Fruit fly (Drosophila melanogaster) S2 (cell line): Measurements from ENCODE around the gene Gbeta13F.

ENCODE experiments used
- CG8478 ChIP-seq: fragments of >200 bp; optimal IDR thresholded peaks from 2 replicates; lab custom pipeline; 2018
- CTCF ChIP-seq, 2 experiments: fragments of >200 bp; optimal IDR thresholded peaks; 2 replicates each; lab custom pipeline; 2018

Gene Gbeta13F

dm6 chrX:15875569-15875968, 15.7 kb downstream of the Gbeta13F start:
- no peak for TF ChIP-seq CTCF (optimal IDR thresholded peaks at IDR 0.05; lab: Kevin White, UChicago)
- TF ChIP-seq CG8478 (lab: Kevin White, UChicago), result no peak

dm6 chrX:15886411-15887246, 26.7 kb downstream of the Gbeta13F start:
- TF ChIP-seq CTCF (optimal IDR thresholded peaks at IDR 0.05; lab: Kevin White, UChicago) (peak in 1 of 2 experiments; percentile 3), CG8478 (lab: Kevin White, UChicago) (no peak)

- TF ChIP-seq CTCF (optimal IDR thresholded peaks at IDR 0.05; lab: Kevin White, UChicago) (peak in 1 of 2 experiments; percentile 33), CG8478 (lab: Kevin White, UChicago) (no peak)
Observed at dm6 chrX:15887247-15887616, 27.3 kb downstream of the Gbeta13F start, which contains the start of gene tay. Gene tay (minus strand): TSS chrX:15887311.

dm6 chrX:15888763-15889162, 28.8 kb downstream of the Gbeta13F start:
- TF ChIP-seq CTCF (optimal IDR thresholded peaks at IDR 0.05; lab: Kevin White, UChicago), result no peak
- no peak for TF ChIP-seq CG8478 (lab: Kevin White, UChicago)

- TF ChIP-seq CTCF (optimal IDR thresholded peaks at IDR 0.05; lab: Kevin White, UChicago) (no peak), CG8478 (lab: Kevin White, UChicago) (no peak)
Observed at dm6 chrX:15889780-15890608, 30.1 kb downstream of the Gbeta13F start, which contains the start of the genes MSBP and CG15916. Gene MSBP (minus strand): TSS chrX:15890109. Gene CG15916 (plus strand): TSS chrX:15890589.

- TF ChIP-seq CG8478 (lab: Kevin White, UChicago) (no peak), CTCF (optimal IDR thresholded peaks at IDR 0.05; lab: Kevin White, UChicago) (no peak)
Observed at dm6 chrX:15891606-15892345, 31.9 kb downstream of the Gbeta13F start, which contains the start of gene shi. Gene shi (plus strand): TSS chrX:15892116.

dm6 chrX:15893732-15894264, 33.9 kb downstream of the Gbeta13F start:
- TF ChIP-seq CTCF (optimal IDR thresholded peaks at IDR 0.05; lab: Kevin White, UChicago), result no peak
- no peak for TF ChIP-seq CG8478 (lab: Kevin White, UChicago)

dm6 chrX:15909564-15910284, 49.8 kb downstream of the Gbeta13F start, which contains the start of gene CycD:
Gene CycD (minus strand): TSS chrX:15909676.
- TF ChIP-seq CTCF (optimal IDR thresholded peaks at IDR 0.05; lab: Kevin White, UChicago) (no peak), CG8478 (lab: Kevin White, UChicago) (no peak)

- TF ChIP-seq CG8478 (lab: Kevin White, UChicago), result no peak
- TF ChIP-seq CTCF (optimal IDR thresholded peaks at IDR 0.05; lab: Kevin White, UChicago), result no peak
Observed at dm6 chrX:15910570-15910969, 50.7 kb downstream of the Gbeta13F start, which contains the start of gene Lrp4. Gene Lrp4 (plus strand): TSS chrX:15910870.
